Fruit fly (Drosophila melanogaster) whole organism, embryonic: ENCODE data around the gene CG13653.
A peak's percentile ranks its signal among the peaks of the same experiment; 100 is the strongest.

Experiments
- Abd-B ChIP-seq: fragments of 200-800 bp; sonication (Bioruptor generic); optimal IDR thresholded peaks from 2 replicates; lab custom pipeline; 2018; ENCODE audit warnings: missing biosample characterization, mild to moderate bottlenecking, missing genetic modification characterization, moderate library complexity
- Asciz ChIP-seq: fragments of 200-800 bp; sonication (Bioruptor generic); optimal IDR thresholded peaks from 2 replicates; lab custom pipeline; 2017; ENCODE audit warnings: missing biosample characterization, mild to moderate bottlenecking, missing genetic modification characterization, missing genetic modification reagents
- Atf6 ChIP-seq: fragments of 200-800 bp; sonication (Bioruptor generic); IDR thresholded peaks from 2 replicates; pipeline ENCODE4 v1.3.6; 2022; ENCODE audit warnings: missing biosample characterization, missing genetic modification characterization
- Awh ChIP-seq: fragments of 200-800 bp; sonication (Bioruptor generic); IDR thresholded peaks from 2 replicates; pipeline ENCODE4, ENCODE4 v1.3.6; 2022; ENCODE audit warnings: missing biosample characterization, missing genetic modification characterization
- Bteb2 ChIP-seq: fragments of 200-800 bp; sonication (Bioruptor generic); optimal IDR thresholded peaks from 2 replicates; lab custom pipeline; 2016; ENCODE audit warnings: missing biosample characterization, missing genetic modification characterization
- CG10147 ChIP-seq: fragments of 200-800 bp; sonication (Bioruptor generic); optimal IDR thresholded peaks from 2 replicates; lab custom pipeline; 2019; ENCODE audit warnings: missing biosample characterization, mild to moderate bottlenecking, missing genetic modification characterization, moderate library complexity
- CG10321 ChIP-seq: fragments of 200-800 bp; sonication (Bioruptor generic); IDR thresholded peaks from 2 replicates; pipeline ENCODE4 v1.3.6; 2022; ENCODE audit warnings: missing biosample characterization, missing genetic modification characterization
- CG14667 ChIP-seq: fragments of 200-800 bp; sonication (Bioruptor generic); IDR thresholded peaks from 2 replicates; pipeline ENCODE4 v1.3.6; 2022; ENCODE audit warnings: missing biosample characterization, missing genetic modification characterization
- CG14710 ChIP-seq: fragments of 200-800 bp; sonication (Bioruptor generic); optimal IDR thresholded peaks from 3 replicates; lab custom pipeline; 2019; ENCODE audit warnings: missing biosample characterization, mild to moderate bottlenecking, missing genetic modification characterization, moderate library complexity
- CG1603 ChIP-seq: fragments of 200-800 bp; sonication (Bioruptor generic); optimal IDR thresholded peaks from 2 replicates; lab custom pipeline; 2019; ENCODE audit warnings: missing biosample characterization, mild to moderate bottlenecking, missing genetic modification characterization, moderate library complexity
- CG17359 ChIP-seq: fragments of 200-800 bp; sonication (Bioruptor generic); optimal IDR thresholded peaks from 3 replicates; lab custom pipeline; 2018; ENCODE audit warnings: missing biosample characterization, mild to moderate bottlenecking, missing genetic modification characterization, moderate library complexity
- CG18476 ChIP-seq: fragments of 200-800 bp; sonication (Bioruptor generic); optimal IDR thresholded peaks from 2 replicates; lab custom pipeline; 2016; ENCODE audit warnings: missing biosample characterization, mild to moderate bottlenecking, missing genetic modification characterization
- CG18619 ChIP-seq: fragments of 200-800 bp; sonication (Bioruptor generic); optimal IDR thresholded peaks from 3 replicates; lab custom pipeline; 2017; ENCODE audit warnings: missing biosample characterization, mild to moderate bottlenecking, missing genetic modification characterization
- CG4707 ChIP-seq: fragments of 200-800 bp; sonication (Bioruptor generic); optimal IDR thresholded peaks from 2 replicates; lab custom pipeline; 2018; ENCODE audit warnings: missing biosample characterization, mild to moderate bottlenecking, missing genetic modification characterization, moderate library complexity
- CG6272 ChIP-seq: fragments of 200-800 bp; sonication (Bioruptor generic); IDR thresholded peaks from 2 replicates; pipeline ENCODE4 v1.3.6; 2022; ENCODE audit warnings: missing biosample characterization, missing genetic modification characterization
- CG7372 ChIP-seq: fragments of 200-800 bp; sonication (Bioruptor generic); IDR thresholded peaks from 2 replicates; pipeline ENCODE4 v1.3.6; 2022; ENCODE audit warnings: missing biosample characterization, missing genetic modification characterization
- CG7745 ChIP-seq: fragments of 200-800 bp; sonication (Bioruptor generic); optimal IDR thresholded peaks from 2 replicates; lab custom pipeline; 2018; ENCODE audit warnings: missing biosample characterization, mild to moderate bottlenecking, missing genetic modification characterization, moderate library complexity
- CG8388 ChIP-seq: fragments of 200-800 bp; sonication (Bioruptor generic); optimal IDR thresholded peaks from 2 replicates; lab custom pipeline; 2019; ENCODE audit warnings: missing biosample characterization, mild to moderate bottlenecking, missing genetic modification characterization, moderate library complexity
- CG9797 ChIP-seq: fragments of 200-800 bp; sonication (Bioruptor generic); optimal IDR thresholded peaks from 3 replicates; lab custom pipeline; 2018; ENCODE audit warnings: missing biosample characterization, mild to moderate bottlenecking, missing genetic modification characterization
- CG9817 ChIP-seq: fragments of 200-800 bp; sonication (Bioruptor generic); optimal IDR thresholded peaks from 2 replicates; lab custom pipeline; 2018; ENCODE audit warnings: missing biosample characterization, mild to moderate bottlenecking, missing genetic modification characterization, moderate library complexity
- D19A ChIP-seq: fragments of 200-800 bp; optimal IDR thresholded peaks from 3 replicates; lab custom pipeline; 2019; ENCODE audit warnings: missing biosample characterization, mild to moderate bottlenecking, missing genetic modification characterization, moderate library complexity
- Ets97D ChIP-seq: fragments of 200-800 bp; sonication (Bioruptor generic); optimal IDR thresholded peaks from 3 replicates; lab custom pipeline; 2016; ENCODE audit warnings: missing biosample characterization, missing genetic modification characterization
- GATAe ChIP-seq: fragments of 200-800 bp; sonication (Bioruptor generic); conservative IDR thresholded peaks from 2 replicates; pipeline ENCODE4 v1.3.6; 2022; ENCODE audit warnings: missing biosample characterization, missing genetic modification characterization
- HmgZ ChIP-seq: fragments of 200-800 bp; sonication (Bioruptor generic); optimal IDR thresholded peaks from 2 replicates; lab custom pipeline; 2018; ENCODE audit warnings: missing biosample characterization, mild to moderate bottlenecking, missing genetic modification characterization
- Kr ChIP-seq: fragments of 200-800 bp; sonication (Bioruptor generic); optimal IDR thresholded peaks from 2 replicates; lab custom pipeline; 2017; ENCODE audit warnings: missing biosample characterization, mild to moderate bottlenecking, missing genetic modification characterization
- Lim3 ChIP-seq: fragments of 200-800 bp; sonication (Bioruptor generic); IDR thresholded peaks from 2 replicates; pipeline ENCODE4 v1.3.6; 2022; ENCODE audit warnings: missing biosample characterization, missing genetic modification characterization
- Six4 ChIP-seq: fragments of 200-800 bp; sonication (Bioruptor generic); optimal IDR thresholded peaks from 2 replicates; lab custom pipeline; 2016; ENCODE audit warnings: missing biosample characterization, missing genetic modification characterization
- cato ChIP-seq: fragments of 200-800 bp; sonication (Bioruptor generic); optimal IDR thresholded peaks from 2 replicates; lab custom pipeline; 2016; ENCODE audit warnings: missing biosample characterization, missing genetic modification characterization, borderline replicate concordance
- ci ChIP-seq: fragments of 200-800 bp; sonication (Bioruptor generic); IDR thresholded peaks from 3 replicates; pipeline ENCODE4 v1.3.6; 2022; ENCODE audit warnings: missing biosample characterization, missing genetic modification characterization
- hth ChIP-seq: fragments of >200 bp; optimal IDR thresholded peaks from 2 replicates; lab custom pipeline; 2017; ENCODE audit warnings: inconsistent platforms
- inv ChIP-seq: fragments of 200-800 bp; sonication (Bioruptor generic); IDR thresholded peaks from 2 replicates; pipeline ENCODE4 v1.3.6; 2022; ENCODE audit warnings: missing biosample characterization, missing genetic modification characterization; ENCODE audit not compliant: partially characterized antibody
- jigr1 ChIP-seq: fragments of 200-800 bp; sonication (Bioruptor generic); IDR thresholded peaks from 3 replicates; pipeline ENCODE4 v1.3.6; 2022; ENCODE audit warnings: missing biosample characterization, missing genetic modification characterization
- jing ChIP-seq: fragments of 200-800 bp; sonication (Bioruptor generic); optimal IDR thresholded peaks from 2 replicates; lab custom pipeline; 2018; ENCODE audit warnings: missing biosample characterization, mild to moderate bottlenecking, missing genetic modification characterization
- kah ChIP-seq: fragments of 200-800 bp; sonication (Bioruptor generic); optimal IDR thresholded peaks from 2 replicates; lab custom pipeline; 2018; ENCODE audit warnings: missing biosample characterization, mild to moderate bottlenecking, missing genetic modification characterization
- kni ChIP-seq: fragments of 200-800 bp; sonication (Bioruptor generic); optimal IDR thresholded peaks from 3 replicates; lab custom pipeline; 2017; ENCODE audit warnings: mild to moderate bottlenecking, missing biosample characterization, missing genetic modification reagents, missing genetic modification characterization
- lbe ChIP-seq: fragments of 200-800 bp; sonication (Bioruptor generic); optimal IDR thresholded peaks from 2 replicates; lab custom pipeline; 2016; ENCODE audit warnings: missing biosample characterization, mild to moderate bottlenecking, missing genetic modification characterization
- pfk ChIP-seq: fragments of 200-800 bp; sonication (Bioruptor generic); optimal IDR thresholded peaks from 2 replicates; lab custom pipeline; 2018; ENCODE audit warnings: missing biosample characterization, mild to moderate bottlenecking, missing genetic modification characterization, moderate library complexity
- row ChIP-seq: fragments of 200-800 bp; sonication (Bioruptor generic); IDR thresholded peaks from 3 replicates; pipeline ENCODE4 v1.3.6; 2022; ENCODE audit warnings: missing biosample characterization, missing genetic modification characterization
- run ChIP-seq: fragments of 200-800 bp; sonication (Bioruptor generic); optimal IDR thresholded peaks from 3 replicates; lab custom pipeline; 2018; ENCODE audit warnings: missing biosample characterization, mild to moderate bottlenecking, missing genetic modification characterization
- sd ChIP-seq: fragments of 200-800 bp; sonication (Bioruptor generic); optimal IDR thresholded peaks from 3 replicates; lab custom pipeline; 2018; ENCODE audit warnings: missing biosample characterization, mild to moderate bottlenecking, missing genetic modification characterization, moderate library complexity
- sens-2 ChIP-seq: fragments of 200-800 bp; sonication (Bioruptor generic); IDR thresholded peaks from 2 replicates; pipeline ENCODE4 v1.3.6; 2022; ENCODE audit warnings: missing biosample characterization, missing genetic modification characterization
- sna ChIP-seq: fragments of 200-800 bp; sonication (Bioruptor generic); IDR thresholded peaks from 2 replicates; pipeline ENCODE4 v1.3.6; 2022; ENCODE audit warnings: missing biosample characterization, missing genetic modification characterization; ENCODE audit not compliant: partially characterized antibody
- stwl ChIP-seq: fragments of 200-800 bp; sonication (Bioruptor generic); optimal IDR thresholded peaks from 3 replicates; lab custom pipeline; 2018; ENCODE audit warnings: missing biosample characterization, mild to moderate bottlenecking, missing genetic modification characterization, moderate library complexity
- tll ChIP-seq, 2 experiments: fragments of 200-800 bp in 1 of 2; fragments of >200 bp in 1 of 2; sonication (Bioruptor generic) in 1 of 2; optimal IDR thresholded peaks; 2 replicates each; lab custom pipeline; 2017 to 2019; ENCODE audit warnings: missing biosample characterization in 2 of 2, missing genetic modification characterization in 2 of 2, mild to moderate bottlenecking in 1 of 2, moderate library complexity in 1 of 2
- tna ChIP-seq: fragments of 200-800 bp; sonication (Bioruptor generic); IDR thresholded peaks from 2 replicates; pipeline ENCODE4 v1.3.6; 2022; ENCODE audit warnings: missing biosample characterization, missing genetic modification characterization; ENCODE audit not compliant: partially characterized antibody
- ttk ChIP-seq: fragments of 200-800 bp; sonication (Bioruptor generic); IDR thresholded peaks from 2 replicates; pipeline ENCODE4 v2.1.2; 2022; ENCODE audit warnings: missing biosample characterization, missing genetic modification characterization
- twi ChIP-seq: fragments of 200-800 bp; optimal IDR thresholded peaks from 2 replicates; lab custom pipeline; 2019; ENCODE audit warnings: missing biosample characterization, mild to moderate bottlenecking, missing genetic modification characterization, moderate library complexity
- wek ChIP-seq: fragments of 200-800 bp; sonication (Bioruptor generic); optimal IDR thresholded peaks from 3 replicates; lab custom pipeline; 2018; ENCODE audit warnings: missing biosample characterization, mild to moderate bottlenecking, missing genetic modification characterization, moderate library complexity

Gene CG13653

DNA sequence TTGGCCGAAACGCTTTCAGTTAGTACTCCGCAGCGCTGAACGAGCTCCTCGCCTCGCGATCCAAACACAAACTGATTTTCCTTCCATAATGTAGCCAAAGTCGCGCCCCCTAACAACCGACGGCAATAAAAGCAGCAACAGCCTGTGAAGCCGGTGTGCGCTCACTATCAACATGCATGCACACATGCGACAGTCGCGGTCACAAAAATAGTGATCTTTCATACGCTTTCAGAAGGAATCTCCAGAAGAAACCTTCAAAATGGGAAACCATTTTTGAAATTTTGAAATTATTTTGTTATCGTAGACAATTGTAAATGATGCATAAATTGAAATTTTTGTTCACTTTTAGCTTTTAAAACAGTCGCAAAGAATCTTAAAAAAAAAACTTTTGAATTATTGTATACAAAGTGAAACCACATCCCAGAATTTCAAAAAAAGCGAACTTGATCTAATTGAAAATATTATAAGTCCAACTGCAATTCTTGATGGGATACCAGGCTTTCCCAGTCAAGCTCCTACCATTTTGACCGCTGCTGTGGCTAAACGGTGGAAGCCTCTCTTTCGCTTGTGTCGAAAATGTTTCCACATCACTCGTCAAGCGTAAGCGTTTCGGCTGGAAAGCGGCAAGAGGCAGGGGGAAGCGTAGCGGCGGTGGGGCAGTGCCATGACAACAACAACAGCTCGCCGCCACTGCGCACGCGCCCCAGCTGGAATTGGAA, 37.1 kb downstream of the CG13653 start, which contains the start of gene Cad96Cb (continued):
- TF ChIP-seq stwl (tag; lab: Kevin White, UChicago) (no peak), CG4707 (GFP tag; lab: Kevin White, UChicago) (peak; percentile 48), CG18619 (GFP tag; lab: Kevin White, UChicago) (peak; percentile 82), Lim3 (GFP tag; lab: Robert Waterston, UW) (no peak), sens-2 (GFP tag; lab: Robert Waterston, UW) (no peak), kah (GFP tag; lab: Kevin White, UChicago) (peak; percentile 80), Awh (GFP tag; lab: Robert Waterston, UW) (peak; percentile 25; the same call in 1 of the 2 replicates), run (peak; percentile 72), CG18476 (GFP tag; lab: Kevin White, UChicago) (peak; percentile 80), hth (lab: Kevin White, UChicago) (no peak), CG9817 (peak; percentile 43), D19A (tag; lab: Kevin White, UChicago) (peak; percentile 84), jigr1 (GFP tag; lab: Robert Waterston, UW) (0 out of 3 replicates have a peak, but pooled peaks have one; percentile 15), cato (GFP tag; lab: Kevin White, UChicago) (peak; percentile 71), Six4 (peak; percentile 78), CG14710 (tag; lab: Kevin White, UChicago) (peak; percentile 93), CG10147 (GFP tag; lab: Kevin White, UChicago) (peak; percentile 77), inv (no peak), CG6272 (no peak), CG1603 (tag; lab: Kevin White, UChicago) (peak; percentile 41), CG7372 (peak; percentile 57; the same call in 1 of the 2 replicates), kni (GFP tag; lab: Kevin White, UChicago) (peak; percentile 53), Kr (GFP tag; lab: Kevin White, UChicago) (peak; percentile 9), CG9797 (GFP tag; lab: Kevin White, UChicago) (no peak), sd (peak; percentile 20), CG8388 (GFP tag; lab: Kevin White, UChicago) (peak; percentile 85), jing (GFP tag; lab: Kevin White, UChicago) (peak; percentile 38), ttk (GFP tag; lab: Robert Waterston, UW) (no peak; the same call in 1 of the 2 replicates), Atf6 (GFP tag; lab: Robert Waterston, UW) (peak; percentile 36; the same call in 1 of the 2 replicates), CG10321 (GFP tag; lab: Robert Waterston, UW) (no peak), wek (peak; percentile 35), row (peak; percentile 66; the same call in 2 of the 3 replicates), Asciz (GFP tag; lab: Kevin White, UChicago) (peak; percentile 91), twi (tag; lab: Kevin White, UChicago) (peak; percentile 78), Abd-B (GFP tag; lab: Kevin White, UChicago) (peak; percentile 77), Ets97D (GFP tag; lab: Kevin White, UChicago) (peak; percentile 28), tna (GFP tag; lab: Robert Waterston, UW) (0 out of 2 replicates have a peak, but pooled peaks have one; percentile 32), tll (GFP tag; optimal IDR thresholded peaks at IDR 0.05; lab: Kevin White, UChicago) (no peak), Bteb2 (GFP tag; lab: Kevin White, UChicago) (peak; percentile 78), lbe (GFP tag; lab: Kevin White, UChicago) (no peak), CG7745 (tag; lab: Kevin White, UChicago) (no peak), ci (peak; percentile 63; the same call in 2 of the 3 replicates), GATAe (GFP tag; lab: Robert Waterston, UW) (no peak), CG14667 (GFP tag; lab: Robert Waterston, UW) (0 out of 2 replicates have a peak, but pooled peaks have one; percentile 19), CG17359 (tag; lab: Kevin White, UChicago) (peak; percentile 83), HmgZ (tag; lab: Kevin White, UChicago) (peak; percentile 39), pfk (GFP tag; lab: Kevin White, UChicago) (no peak), sna (GFP tag; lab: Robert Waterston, UW) (no peak)
